Worm (Caenorhabditis elegans): ENCODE measurements around the gene T20D4.7.

Gene T20D4.7

ce11 chrV:3455135-3455747 lies 46.5 kb downstream of the T20D4.7 start:
- TF ChIP-seq ama-1 (optimal IDR thresholded peaks at IDR 0.05) = no peak
- no peak for TF ChIP-seq nhr-237 (tag; optimal IDR thresholded peaks at IDR 0.05)
- no peak for TF ChIP-seq peb-1 (tag; optimal IDR thresholded peaks at IDR 0.05)
- TF ChIP-seq R02D3.7 (tag; optimal IDR thresholded peaks at IDR 0.05) = no peak
- TF ChIP-seq unc-39 (tag; optimal IDR thresholded peaks at IDR 0.05) = no peak
- no peak for TF ChIP-seq alr-1 (tag; optimal IDR thresholded peaks at IDR 0.05)
- TF ChIP-seq sma-9 (GFP tag; optimal IDR thresholded peaks at IDR 0.05) = no peak
- no peak for TF ChIP-seq sma-9 (tag; optimal IDR thresholded peaks at IDR 0.05)
- no peak for TF ChIP-seq ztf-11 (tag; optimal IDR thresholded peaks at IDR 0.05)
- no peak for TF ChIP-seq nhr-129 (tag; optimal IDR thresholded peaks at IDR 0.05)
- no peak for TF ChIP-seq ZK546.5 (tag; optimal IDR thresholded peaks at IDR 0.05)
- TF ChIP-seq F13H6.1 (tag; optimal IDR thresholded peaks at IDR 0.05) = no peak
- no peak for TF ChIP-seq sma-3 (GFP tag; optimal IDR thresholded peaks at IDR 0.05)
- no peak for TF ChIP-seq sem-4 (tag; optimal IDR thresholded peaks at IDR 0.05)
- no peak for TF ChIP-seq C34F6.9 (tag; optimal IDR thresholded peaks at IDR 0.05)

Data from whole organism, L2 larva.